Worm (Caenorhabditis elegans) whole organism, mixed stage, embryonic: ENCODE data around the gene sri-77.

Experiments
- bed-3 ChIP-seq: fragments of 200-800 bp; sonication (Bioruptor generic); optimal IDR thresholded peaks from 3 replicates; lab custom pipeline; 2018; ENCODE audit warnings: mild to moderate bottlenecking, missing genetic modification characterization, moderate library complexity, missing compliant biosample characterization
- elt-1 ChIP-seq: sonication (generic microtip); optimal IDR thresholded peaks from 2 replicates; lab custom pipeline; 2017; ENCODE audit warnings: missing genetic modification characterization, mild to moderate bottlenecking, missing compliant biosample characterization, antibody characterized with exemption, moderate library complexity, borderline replicate concordance; ENCODE audit not compliant: insufficient read depth
- ham-2 ChIP-seq: fragments of 200-800 bp; sonication (Bioruptor generic); optimal IDR thresholded peaks from 2 replicates; lab custom pipeline; 2018; ENCODE audit warnings: mild to moderate bottlenecking, missing genetic modification characterization, missing compliant biosample characterization
- mep-1 ChIP-seq: fragments of 150-350 bp; optimal IDR thresholded peaks from 2 replicates; lab custom pipeline; 2017; ENCODE audit warnings: missing biosample characterization, missing genetic modification reagents, missing genetic modification characterization, inconsistent platforms
- nhr-12 ChIP-seq: fragments of 150-350 bp; optimal IDR thresholded peaks from 2 replicates; lab custom pipeline; 2014; ENCODE audit warnings: missing biosample characterization, missing genetic modification characterization
- nhr-237 ChIP-seq: fragments of 150-350 bp; optimal IDR thresholded peaks from 2 replicates; lab custom pipeline; 2014; ENCODE audit warnings: missing biosample characterization, missing genetic modification characterization
- unc-62 ChIP-seq: fragments of 150-350 bp; optimal IDR thresholded peaks from 2 replicates; lab custom pipeline; 2014; ENCODE audit warnings: missing biosample characterization, missing genetic modification reagents, missing genetic modification characterization

ce11 chrII:2564899-2565298 is 40.3 kb downstream of the sri-77 start, which contains the start of gene usp-39:
- TF ChIP-seq mep-1 (tag; lab: Kevin White, UChicago) = peak; percentile 66
- TF ChIP-seq bed-3 (GFP tag; lab: Kevin White, UChicago) = no peak
- TF ChIP-seq unc-62 (GFP tag; lab: Kevin White, UChicago) = no peak
- peak; percentile 65 for TF ChIP-seq nhr-237 (tag; lab: Kevin White, UChicago)
- no peak for TF ChIP-seq ham-2
- no peak for TF ChIP-seq elt-1 (tag; lab: Kevin White, UChicago)
- TF ChIP-seq nhr-12 (tag; lab: Kevin White, UChicago) = no peak
